Fruit fly (Drosophila melanogaster) whole organism, embryonic: Measurements from ENCODE around the gene CG13996.

ENCODE experiments used
- Abd-B ChIP-seq: fragments of 200-800 bp; sonication (Bioruptor generic); optimal IDR thresholded peaks from 2 replicates; lab custom pipeline; 2018; ENCODE audit warnings: missing biosample characterization, mild to moderate bottlenecking, missing genetic modification characterization, moderate library complexity
- CG11504 ChIP-seq: fragments of 200-800 bp; sonication (Bioruptor generic); optimal IDR thresholded peaks from 3 replicates; lab custom pipeline; 2019; ENCODE audit warnings: missing biosample characterization, mild to moderate bottlenecking, missing genetic modification characterization, moderate library complexity
- CG11696 ChIP-seq: fragments of 200-800 bp; sonication (Bioruptor generic); IDR thresholded peaks from 2 replicates; pipeline ENCODE4 v1.3.6; 2022; ENCODE audit warnings: missing biosample characterization, missing genetic modification characterization
- CG12299 ChIP-seq: fragments of 200-800 bp; sonication (Bioruptor generic); optimal IDR thresholded peaks from 2 replicates; lab custom pipeline; 2018; ENCODE audit warnings: missing biosample characterization, mild to moderate bottlenecking, missing genetic modification characterization
- CG12391 ChIP-seq: fragments of 200-800 bp; sonication (Bioruptor generic); optimal IDR thresholded peaks from 3 replicates; lab custom pipeline; 2018; ENCODE audit warnings: missing biosample characterization, mild to moderate bottlenecking, missing genetic modification characterization, moderate library complexity
- CG13296 ChIP-seq: fragments of 200-800 bp; sonication (Bioruptor generic); optimal IDR thresholded peaks from 3 replicates; lab custom pipeline; 2018; ENCODE audit warnings: missing biosample characterization, mild to moderate bottlenecking, missing genetic modification characterization
- CG15601 ChIP-seq: fragments of 200-800 bp; sonication (Bioruptor generic); optimal IDR thresholded peaks from 3 replicates; lab custom pipeline; 2019; ENCODE audit warnings: missing biosample characterization, mild to moderate bottlenecking, missing genetic modification characterization, moderate library complexity
- CG15696 ChIP-seq: fragments of 200-800 bp; sonication (Bioruptor generic); optimal IDR thresholded peaks from 2 replicates; lab custom pipeline; 2019; ENCODE audit warnings: missing biosample characterization, mild to moderate bottlenecking, missing genetic modification characterization, moderate library complexity
- CG18262 ChIP-seq: fragments of 200-800 bp; optimal IDR thresholded peaks from 3 replicates; lab custom pipeline; 2019; ENCODE audit warnings: missing biosample characterization, mild to moderate bottlenecking, missing genetic modification characterization, moderate library complexity
- CG18619 ChIP-seq: fragments of 200-800 bp; sonication (Bioruptor generic); optimal IDR thresholded peaks from 3 replicates; lab custom pipeline; 2017; ENCODE audit warnings: missing biosample characterization, mild to moderate bottlenecking, missing genetic modification characterization
- CG2889 ChIP-seq: fragments of 200-800 bp; sonication (Bioruptor generic); IDR thresholded peaks from 3 replicates; pipeline ENCODE4 v1.3.6; 2022; ENCODE audit warnings: missing biosample characterization, missing genetic modification characterization
- CG30020 ChIP-seq: fragments of 200-800 bp; optimal IDR thresholded peaks from 2 replicates; lab custom pipeline; 2019; ENCODE audit warnings: missing biosample characterization, mild to moderate bottlenecking, missing genetic modification characterization, moderate library complexity
- CG32767 ChIP-seq: fragments of 200-800 bp; sonication (Bioruptor generic); IDR thresholded peaks from 2 replicates; pipeline ENCODE4 v1.3.6; 2022; ENCODE audit warnings: missing biosample characterization, missing genetic modification characterization
- CG3281 ChIP-seq: fragments of 200-800 bp; sonication (Bioruptor generic); optimal IDR thresholded peaks from 3 replicates; lab custom pipeline; 2017; ENCODE audit warnings: missing biosample characterization, mild to moderate bottlenecking, missing genetic modification characterization
- CG3847 ChIP-seq: fragments of 200-800 bp; sonication (Bioruptor generic); IDR thresholded peaks from 2 replicates; pipeline ENCODE4 v1.3.6; 2022; ENCODE audit warnings: missing biosample characterization, missing genetic modification characterization
- CG4360 ChIP-seq: fragments of 200-800 bp; sonication (Bioruptor generic); IDR thresholded peaks from 2 replicates; pipeline ENCODE4 v1.3.6; 2022; ENCODE audit warnings: missing biosample characterization, missing genetic modification characterization
- CG6272 ChIP-seq: fragments of 200-800 bp; sonication (Bioruptor generic); IDR thresholded peaks from 2 replicates; pipeline ENCODE4 v1.3.6; 2022; ENCODE audit warnings: missing biosample characterization, missing genetic modification characterization
- CG7271 ChIP-seq: fragments of 200-800 bp; sonication (Bioruptor generic); optimal IDR thresholded peaks from 2 replicates; lab custom pipeline; 2018; ENCODE audit warnings: missing biosample characterization, mild to moderate bottlenecking, missing genetic modification characterization, moderate library complexity
- CG7357 ChIP-seq: fragments of 200-800 bp; sonication (Bioruptor generic); IDR thresholded peaks from 3 replicates; pipeline ENCODE4 v1.3.6; 2022; ENCODE audit warnings: missing biosample characterization, missing genetic modification characterization
- Dip3 ChIP-seq: fragments of 200-800 bp; sonication (Bioruptor generic); optimal IDR thresholded peaks from 3 replicates; lab custom pipeline; 2016; ENCODE audit warnings: missing biosample characterization, missing genetic modification characterization
- Dp ChIP-seq: fragments of 200-800 bp; sonication (Bioruptor generic); optimal IDR thresholded peaks from 2 replicates; lab custom pipeline; 2018; ENCODE audit warnings: missing biosample characterization, mild to moderate bottlenecking, missing genetic modification characterization, moderate library complexity
- ERR ChIP-seq: fragments of 200-800 bp; sonication (Bioruptor generic); optimal IDR thresholded peaks from 2 replicates; lab custom pipeline; 2016; ENCODE audit warnings: missing biosample characterization, missing genetic modification characterization
- Fer1 ChIP-seq: fragments of 200-800 bp; sonication (Bioruptor generic); optimal IDR thresholded peaks from 2 replicates; lab custom pipeline; 2017; ENCODE audit warnings: missing biosample characterization, mild to moderate bottlenecking, missing genetic modification characterization
- Hmr ChIP-seq: fragments of 200-800 bp; sonication (Bioruptor generic); optimal IDR thresholded peaks from 3 replicates; lab custom pipeline; 2017; ENCODE audit warnings: mild to moderate bottlenecking, missing biosample characterization, missing genetic modification reagents, missing genetic modification characterization
- Hr3 ChIP-seq: fragments of 200-800 bp; sonication (Bioruptor generic); optimal IDR thresholded peaks from 3 replicates; lab custom pipeline; 2016; ENCODE audit warnings: missing biosample characterization, missing genetic modification characterization
- MTF-1 ChIP-seq: fragments of 200-800 bp; sonication (Bioruptor generic); optimal IDR thresholded peaks from 2 replicates; lab custom pipeline; 2018; ENCODE audit warnings: missing biosample characterization, mild to moderate bottlenecking, missing genetic modification characterization, borderline replicate concordance
- NFAT ChIP-seq: fragments of 200-800 bp; sonication (Bioruptor generic); IDR thresholded peaks from 2 replicates; pipeline ENCODE4 v1.3.6; 2022; ENCODE audit warnings: missing biosample characterization, missing genetic modification characterization
- Nf-YA ChIP-seq: fragments of 200-800 bp; sonication (Bioruptor generic); IDR thresholded peaks from 2 replicates; pipeline ENCODE4 v1.3.6; 2022; ENCODE audit warnings: missing biosample characterization, missing genetic modification characterization
- Oli ChIP-seq: fragments of 200-800 bp; sonication (Bioruptor generic); optimal IDR thresholded peaks from 2 replicates; lab custom pipeline; 2018; ENCODE audit warnings: missing biosample characterization, mild to moderate bottlenecking, missing genetic modification characterization, moderate library complexity
- Ravus ChIP-seq: fragments of 200-800 bp; sonication (Bioruptor generic); IDR thresholded peaks from 2 replicates; pipeline ENCODE4 v1.3.6; 2022; ENCODE audit warnings: missing biosample characterization, missing genetic modification characterization
- Sin3A ChIP-seq: fragments of >200 bp; optimal IDR thresholded peaks from 2 replicates; lab custom pipeline; 2018
- Sox100B ChIP-seq: fragments of 200-800 bp; sonication (Bioruptor generic); optimal IDR thresholded peaks from 3 replicates; lab custom pipeline; 2018; ENCODE audit warnings: missing biosample characterization, mild to moderate bottlenecking, missing genetic modification characterization
- Stat92E ChIP-seq, 3 experiments: fragments of >200 bp in 2 of 3; fragments of 200-800 bp in 1 of 3; sonication (Bioruptor generic) in 1 of 3; optimal IDR thresholded peaks; 2 replicates each; lab custom pipeline; 2017 to 2019; ENCODE audit warnings: missing biosample characterization in 3 of 3, missing genetic modification characterization in 3 of 3, mild to moderate bottlenecking in 1 of 3, moderate library complexity in 1 of 3
- ap ChIP-seq: fragments of 200-800 bp; sonication (Bioruptor generic); IDR thresholded peaks from 2 replicates; pipeline ENCODE4 v1.3.6; 2022; ENCODE audit warnings: missing biosample characterization, missing genetic modification characterization
- btn ChIP-seq: fragments of 200-800 bp; sonication (Bioruptor generic); optimal IDR thresholded peaks from 2 replicates; lab custom pipeline; 2016; ENCODE audit warnings: missing biosample characterization, missing genetic modification characterization
- dysf ChIP-seq: fragments of 200-800 bp; sonication (Bioruptor generic); IDR thresholded peaks from 3 replicates; pipeline ENCODE4 v1.3.6; 2022; ENCODE audit warnings: missing biosample characterization, missing genetic modification characterization
- exex ChIP-seq: fragments of 200-800 bp; sonication (Bioruptor generic); optimal IDR thresholded peaks from 4 replicates; lab custom pipeline; 2018; ENCODE audit warnings: missing biosample characterization, mild to moderate bottlenecking, missing genetic modification characterization, moderate library complexity
- fd64A ChIP-seq: fragments of 200-800 bp; sonication (Bioruptor generic); optimal IDR thresholded peaks from 3 replicates; lab custom pipeline; 2018; ENCODE audit warnings: missing biosample characterization, mild to moderate bottlenecking, missing genetic modification characterization
- insv ChIP-seq, 2 experiments: fragments of 200-800 bp; sonication (Bioruptor generic); optimal IDR thresholded peaks; 3 replicates each; lab custom pipeline; 2016 to 2018; ENCODE audit warnings: missing biosample characterization in 2 of 2, missing genetic modification characterization in 2 of 2
- lola ChIP-seq, 3 experiments: fragments of >200 bp in 2 of 3; fragments of 200-800 bp in 1 of 3; sonication (Bioruptor generic) in 1 of 3; optimal IDR thresholded peaks; 2 replicates each; lab custom pipeline; 2017 to 2019; ENCODE audit warnings: missing biosample characterization in 3 of 3, missing genetic modification characterization in 3 of 3, mild to moderate bottlenecking in 1 of 3, moderate library complexity in 1 of 3
- nmo ChIP-seq: fragments of 200-800 bp; sonication (Bioruptor generic); optimal IDR thresholded peaks from 2 replicates; lab custom pipeline; 2018; ENCODE audit warnings: missing biosample characterization, mild to moderate bottlenecking, missing genetic modification characterization, moderate library complexity
- nom ChIP-seq: fragments of 200-800 bp; sonication (Bioruptor generic); optimal IDR thresholded peaks from 2 replicates; lab custom pipeline; 2017; ENCODE audit warnings: missing biosample characterization, missing genetic modification characterization, mild to moderate bottlenecking, moderate library complexity, missing genetic modification reagents
- pum ChIP-seq: fragments of 200-800 bp; sonication (Bioruptor generic); optimal IDR thresholded peaks from 2 replicates; lab custom pipeline; 2016; ENCODE audit warnings: missing biosample characterization, missing genetic modification characterization
- pzg ChIP-seq: fragments of 200-800 bp; sonication (Bioruptor generic); optimal IDR thresholded peaks from 3 replicates; lab custom pipeline; 2018; ENCODE audit warnings: missing biosample characterization, mild to moderate bottlenecking, missing genetic modification characterization, moderate library complexity
- schlank ChIP-seq: fragments of 200-800 bp; sonication (Bioruptor generic); optimal IDR thresholded peaks from 2 replicates; lab custom pipeline; 2018; ENCODE audit warnings: missing biosample characterization, mild to moderate bottlenecking, missing genetic modification characterization
- sens-2 ChIP-seq: fragments of 200-800 bp; sonication (Bioruptor generic); IDR thresholded peaks from 2 replicates; pipeline ENCODE4 v1.3.6; 2022; ENCODE audit warnings: missing biosample characterization, missing genetic modification characterization
- slp2 ChIP-seq: fragments of 200-800 bp; sonication (Bioruptor generic); optimal IDR thresholded peaks from 2 replicates; lab custom pipeline; 2016; ENCODE audit warnings: missing biosample characterization, missing genetic modification characterization
- wek ChIP-seq: fragments of 200-800 bp; sonication (Bioruptor generic); optimal IDR thresholded peaks from 3 replicates; lab custom pipeline; 2018; ENCODE audit warnings: missing biosample characterization, mild to moderate bottlenecking, missing genetic modification characterization, moderate library complexity
- yki ChIP-seq: fragments of >200 bp; optimal IDR thresholded peaks from 3 replicates; lab custom pipeline; 2018

The CG13996 gene

dm6 chr2L:5981433-5982333 lies 39.0 kb upstream of the CG13996 start, which contains the start of gene eIF4A (continued):
- TF ChIP-seq ap (GFP tag; lab: Robert Waterston, UW): no peak
- no peak for TF ChIP-seq pum (GFP tag; lab: Kevin White, UChicago)
- TF ChIP-seq lola (GFP tag; optimal IDR thresholded peaks at IDR 0.05; lab: Kevin White, UChicago): peak in 1 of 3 experiments; percentile 29
- peak; percentile 47 for TF ChIP-seq CG18619 (GFP tag; lab: Kevin White, UChicago)
- peak; percentile 13 for TF ChIP-seq CG11504
- no peak for TF ChIP-seq CG32767
- TF ChIP-seq nom (GFP tag; lab: Kevin White, UChicago): peak; percentile 67
- peak; percentile 71 for TF ChIP-seq pzg (GFP tag; lab: Kevin White, UChicago)
- peak; percentile 65 for TF ChIP-seq nmo (GFP tag; lab: Kevin White, UChicago)
- no peak for TF ChIP-seq btn (GFP tag; lab: Kevin White, UChicago)
- no peak for TF ChIP-seq slp2 (GFP tag; lab: Kevin White, UChicago)
- peak; percentile 61 for TF ChIP-seq yki
- TF ChIP-seq CG15601 (tag; lab: Kevin White, UChicago): peak; percentile 9
- no peak for TF ChIP-seq insv (GFP tag; optimal IDR thresholded peaks at IDR 0.05; lab: Kevin White, UChicago)
- TF ChIP-seq wek: peak; percentile 38
- no peak for TF ChIP-seq CG2889 (GFP tag; lab: Robert Waterston, UW)
- TF ChIP-seq CG7271 (tag; lab: Kevin White, UChicago): peak; percentile 45
- TF ChIP-seq CG6272 (GFP tag; lab: Robert Waterston, UW): 0 out of 2 replicates have a peak, but pooled peaks have one; percentile 43
- TF ChIP-seq Stat92E (GFP tag; optimal IDR thresholded peaks at IDR 0.05; lab: Kevin White, UChicago): peak in 1 of 3 experiments; percentile 2
- peak; percentile 57 for TF ChIP-seq Abd-B (GFP tag; lab: Kevin White, UChicago)
- TF ChIP-seq Hmr: no peak
- no peak for TF ChIP-seq dysf (GFP tag; lab: Robert Waterston, UW)
- peak; percentile 66 for TF ChIP-seq CG30020
- peak; percentile 96 for TF ChIP-seq Sin3A (lab: Kevin White, UChicago)
- peak; percentile 25 for TF ChIP-seq fd64A (GFP tag; lab: Kevin White, UChicago)
- no peak for TF ChIP-seq ERR (GFP tag; lab: Kevin White, UChicago)
- peak; percentile 19 for TF ChIP-seq schlank
- TF ChIP-seq CG13296: peak; percentile 58
- TF ChIP-seq Fer1 (GFP tag; lab: Kevin White, UChicago): peak; percentile 23
- no peak for TF ChIP-seq sens-2 (GFP tag; lab: Robert Waterston, UW)
- TF ChIP-seq Nf-YA: no peak
- no peak for TF ChIP-seq CG3281 (GFP tag; lab: Kevin White, UChicago)
- no peak for TF ChIP-seq Sox100B (GFP tag; lab: Kevin White, UChicago)
- peak; percentile 37 for TF ChIP-seq MTF-1 (GFP tag; lab: Kevin White, UChicago)
- TF ChIP-seq CG18262 (tag; lab: Kevin White, UChicago): no peak
- TF ChIP-seq CG12299 (tag; lab: Kevin White, UChicago): peak; percentile 10
- TF ChIP-seq Dp (GFP tag; lab: Kevin White, UChicago): peak; percentile 50
- no peak for TF ChIP-seq Hr3 (GFP tag; lab: Kevin White, UChicago)
- no peak for TF ChIP-seq CG11696
- no peak for TF ChIP-seq Ravus (GFP tag; lab: Robert Waterston, UW)
- peak; percentile 25 for TF ChIP-seq CG12391 (tag; lab: Kevin White, UChicago)
- TF ChIP-seq CG15696: peak; percentile 12
- no peak for TF ChIP-seq CG7357 (GFP tag; lab: Robert Waterston, UW)
- peak; percentile 14 for TF ChIP-seq Oli
- TF ChIP-seq exex: no peak
- TF ChIP-seq CG3847 (GFP tag; lab: Robert Waterston, UW): no peak
- no peak for TF ChIP-seq NFAT
- TF ChIP-seq CG4360 (GFP tag; lab: Robert Waterston, UW): no peak
- no peak for TF ChIP-seq Dip3 (GFP tag; lab: Kevin White, UChicago)
